Fruit fly (Drosophila melanogaster) whole organism, embryonic: ENCODE measurements around the gene CG11723.

ENCODE experiments used
- Antp ChIP-seq: fragments of 200-800 bp; sonication (Bioruptor generic); optimal IDR thresholded peaks from 3 replicates; lab custom pipeline; 2016; ENCODE audit warnings: missing biosample characterization, missing genetic modification characterization
- CG1233 ChIP-seq: fragments of 200-800 bp; sonication (Bioruptor generic); optimal IDR thresholded peaks from 4 replicates; lab custom pipeline; 2018; ENCODE audit warnings: missing biosample characterization, mild to moderate bottlenecking, missing genetic modification characterization
- CG12744 ChIP-seq: fragments of 200-800 bp; sonication (Bioruptor generic); optimal IDR thresholded peaks from 2 replicates; lab custom pipeline; 2016; ENCODE audit warnings: missing biosample characterization, missing genetic modification characterization
- CG15514 ChIP-seq: fragments of 200-800 bp; sonication (Bioruptor generic); optimal IDR thresholded peaks from 3 replicates; lab custom pipeline; 2017; ENCODE audit warnings: missing biosample characterization, missing genetic modification characterization, mild to moderate bottlenecking, moderate library complexity, missing genetic modification reagents
- CG17361 ChIP-seq: fragments of 200-800 bp; sonication (Bioruptor generic); IDR thresholded peaks from 3 replicates; pipeline ENCODE4 v1.3.6; 2022; ENCODE audit warnings: missing biosample characterization, missing genetic modification characterization
- CG18011 ChIP-seq: fragments of 200-800 bp; sonication (Bioruptor generic); optimal IDR thresholded peaks from 2 replicates; lab custom pipeline; 2017; ENCODE audit warnings: missing biosample characterization, missing genetic modification characterization, mild to moderate bottlenecking, moderate library complexity, missing genotype
- CG2120 ChIP-seq: fragments of 200-800 bp; sonication (Bioruptor generic); optimal IDR thresholded peaks from 3 replicates; lab custom pipeline; 2016; ENCODE audit warnings: missing biosample characterization, missing genetic modification characterization
- CG2875 ChIP-seq: fragments of 200-800 bp; sonication (Bioruptor generic); optimal IDR thresholded peaks from 2 replicates; lab custom pipeline; 2017; ENCODE audit warnings: missing biosample characterization, mild to moderate bottlenecking, missing genetic modification characterization, missing genetic modification reagents
- CG3065 ChIP-seq: fragments of 200-800 bp; sonication (Bioruptor generic); optimal IDR thresholded peaks from 2 replicates; lab custom pipeline; 2016; ENCODE audit warnings: missing biosample characterization, missing genetic modification characterization
- CG4360 ChIP-seq: fragments of 200-800 bp; sonication (Bioruptor generic); IDR thresholded peaks from 2 replicates; pipeline ENCODE4 v1.3.6; 2022; ENCODE audit warnings: missing biosample characterization, missing genetic modification characterization
- CG43689 ChIP-seq: fragments of 200-800 bp; sonication (Bioruptor generic); IDR thresholded peaks from 2 replicates; pipeline ENCODE4 v1.3.6; 2022; ENCODE audit warnings: missing biosample characterization, missing genetic modification characterization
- CG6254 ChIP-seq: fragments of 200-800 bp; sonication (Bioruptor generic); optimal IDR thresholded peaks from 3 replicates; lab custom pipeline; 2017; ENCODE audit warnings: mild to moderate bottlenecking, missing biosample characterization, missing genetic modification reagents, missing genetic modification characterization
- CG6689 ChIP-seq: fragments of 200-800 bp; sonication (Bioruptor generic); IDR thresholded peaks from 2 replicates; pipeline ENCODE4 v1.3.6; 2022; ENCODE audit warnings: missing biosample characterization, missing genetic modification characterization
- CG7745 ChIP-seq: fragments of 200-800 bp; sonication (Bioruptor generic); optimal IDR thresholded peaks from 2 replicates; lab custom pipeline; 2018; ENCODE audit warnings: missing biosample characterization, mild to moderate bottlenecking, missing genetic modification characterization, moderate library complexity
- CG9817 ChIP-seq: fragments of 200-800 bp; sonication (Bioruptor generic); optimal IDR thresholded peaks from 2 replicates; lab custom pipeline; 2018; ENCODE audit warnings: missing biosample characterization, mild to moderate bottlenecking, missing genetic modification characterization, moderate library complexity
- D19A ChIP-seq: fragments of 200-800 bp; optimal IDR thresholded peaks from 3 replicates; lab custom pipeline; 2019; ENCODE audit warnings: missing biosample characterization, mild to moderate bottlenecking, missing genetic modification characterization, moderate library complexity
- D19B ChIP-seq: fragments of 200-800 bp; sonication (Bioruptor generic); optimal IDR thresholded peaks from 2 replicates; lab custom pipeline; 2017; ENCODE audit warnings: missing biosample characterization, mild to moderate bottlenecking, missing genetic modification characterization
- Dll ChIP-seq: fragments of 200-800 bp; sonication (Bioruptor generic); IDR thresholded peaks from 4 replicates; pipeline ENCODE4 v1.3.6; 2022; ENCODE audit warnings: missing biosample characterization, missing genetic modification characterization; ENCODE audit not compliant: partially characterized antibody
- Dref ChIP-seq: fragments of 200-800 bp; sonication (Bioruptor generic); IDR thresholded peaks from 2 replicates; pipeline ENCODE4 v1.3.6; 2022; ENCODE audit warnings: missing biosample characterization, missing genetic modification characterization
- Ets97D ChIP-seq: fragments of 200-800 bp; sonication (Bioruptor generic); optimal IDR thresholded peaks from 3 replicates; lab custom pipeline; 2016; ENCODE audit warnings: missing biosample characterization, missing genetic modification characterization
- Hmx ChIP-seq: fragments of 200-800 bp; sonication (Bioruptor generic); optimal IDR thresholded peaks from 2 replicates; lab custom pipeline; 2016; ENCODE audit warnings: missing biosample characterization, missing genetic modification characterization
- Mad ChIP-seq: fragments of 200-800 bp; sonication (Bioruptor generic); optimal IDR thresholded peaks from 2 replicates; lab custom pipeline; 2016; ENCODE audit warnings: missing biosample characterization, missing genetic modification characterization
- Spps ChIP-seq: fragments of 200-800 bp; sonication (Bioruptor generic); optimal IDR thresholded peaks from 2 replicates; lab custom pipeline; 2018; ENCODE audit warnings: missing biosample characterization, mild to moderate bottlenecking, missing genetic modification characterization
- ara ChIP-seq: fragments of 200-800 bp; sonication (Bioruptor generic); IDR thresholded peaks from 2 replicates; pipeline ENCODE4 v1.3.6; 2022; ENCODE audit warnings: missing biosample characterization, missing genetic modification characterization
- ash1 ChIP-seq: fragments of 200-800 bp; sonication (Bioruptor generic); optimal IDR thresholded peaks from 2 replicates; lab custom pipeline; 2018; ENCODE audit warnings: missing biosample characterization, mild to moderate bottlenecking, missing genetic modification characterization
- bab2 ChIP-seq: fragments of 200-800 bp; sonication (Bioruptor generic); optimal IDR thresholded peaks from 2 replicates; lab custom pipeline; 2016; ENCODE audit warnings: missing biosample characterization, missing genetic modification characterization
- bsh ChIP-seq, 2 experiments: fragments of 200-800 bp; sonication (Bioruptor generic); optimal IDR thresholded peaks; 2 replicates each; lab custom pipeline; 2017 to 2018; ENCODE audit warnings: mild to moderate bottlenecking in 2 of 2, missing biosample characterization in 2 of 2, missing genetic modification characterization in 2 of 2, moderate library complexity in 1 of 2
- chm ChIP-seq: fragments of 200-800 bp; sonication (Bioruptor generic); IDR thresholded peaks from 2 replicates; pipeline ENCODE4 v1.3.6; 2022; ENCODE audit warnings: missing biosample characterization, missing genetic modification characterization
- esg ChIP-seq: fragments of 200-800 bp; sonication (Bioruptor generic); conservative IDR thresholded peaks from 2 replicates; pipeline ENCODE4 v1.3.6; 2022; ENCODE audit warnings: missing biosample characterization, missing genetic modification characterization
- grn ChIP-seq: fragments of 200-800 bp; sonication (Bioruptor generic); optimal IDR thresholded peaks from 3 replicates; lab custom pipeline; 2017; ENCODE audit warnings: missing biosample characterization, missing genetic modification characterization
- gt ChIP-seq: fragments of 200-800 bp; sonication (Bioruptor generic); IDR thresholded peaks from 2 replicates; pipeline ENCODE4 v1.3.6; 2022; ENCODE audit warnings: missing biosample characterization, missing genetic modification characterization
- hb ChIP-seq: fragments of 200-800 bp; sonication (Bioruptor generic); IDR thresholded peaks from 3 replicates; pipeline ENCODE4 v1.3.6; 2022; ENCODE audit warnings: missing biosample characterization, missing genetic modification characterization; ENCODE audit not compliant: partially characterized antibody
- klu ChIP-seq: fragments of 200-800 bp; sonication (Bioruptor generic); IDR thresholded peaks from 2 replicates; pipeline ENCODE4 v1.3.6; 2022; ENCODE audit warnings: missing biosample characterization, missing genetic modification characterization
- lbe ChIP-seq: fragments of 200-800 bp; sonication (Bioruptor generic); optimal IDR thresholded peaks from 2 replicates; lab custom pipeline; 2016; ENCODE audit warnings: missing biosample characterization, mild to moderate bottlenecking, missing genetic modification characterization
- phol ChIP-seq: fragments of 200-800 bp; sonication (Bioruptor generic); optimal IDR thresholded peaks from 3 replicates; lab custom pipeline; 2018; ENCODE audit warnings: missing biosample characterization, mild to moderate bottlenecking, missing genetic modification characterization, moderate library complexity
- pnt ChIP-seq: fragments of 200-800 bp; sonication (Bioruptor generic); optimal IDR thresholded peaks from 3 replicates; lab custom pipeline; 2016; ENCODE audit warnings: missing biosample characterization, missing genetic modification characterization
- psq ChIP-seq: fragments of 200-800 bp; sonication (Bioruptor generic); optimal IDR thresholded peaks from 2 replicates; lab custom pipeline; 2017; ENCODE audit warnings: missing biosample characterization, missing genetic modification characterization
- pum ChIP-seq: fragments of 200-800 bp; sonication (Bioruptor generic); optimal IDR thresholded peaks from 2 replicates; lab custom pipeline; 2016; ENCODE audit warnings: missing biosample characterization, missing genetic modification characterization
- ro ChIP-seq: fragments of 200-800 bp; sonication (Bioruptor generic); IDR thresholded peaks from 2 replicates; pipeline ENCODE4 v1.3.6; 2022; ENCODE audit warnings: missing biosample characterization, missing genetic modification characterization
- slbo ChIP-seq: fragments of 200-800 bp; sonication (Bioruptor generic); IDR thresholded peaks from 2 replicates; pipeline ENCODE4 v1.3.6; 2022; ENCODE audit warnings: missing biosample characterization, missing genetic modification characterization
- sqz ChIP-seq: fragments of 200-800 bp; sonication (Bioruptor generic); optimal IDR thresholded peaks from 3 replicates; lab custom pipeline; 2018; ENCODE audit warnings: missing biosample characterization, mild to moderate bottlenecking, missing genetic modification characterization
- tna ChIP-seq: fragments of 200-800 bp; sonication (Bioruptor generic); IDR thresholded peaks from 2 replicates; pipeline ENCODE4 v1.3.6; 2022; ENCODE audit warnings: missing biosample characterization, missing genetic modification characterization; ENCODE audit not compliant: partially characterized antibody
- ttk ChIP-seq: fragments of 200-800 bp; sonication (Bioruptor generic); IDR thresholded peaks from 2 replicates; pipeline ENCODE4 v2.1.2; 2022; ENCODE audit warnings: missing biosample characterization, missing genetic modification characterization
- unpg ChIP-seq: fragments of 200-800 bp; sonication (Bioruptor generic); optimal IDR thresholded peaks from 3 replicates; lab custom pipeline; 2018; ENCODE audit warnings: missing biosample characterization, mild to moderate bottlenecking, missing genetic modification characterization, moderate library complexity
- zfh2 ChIP-seq: fragments of 200-800 bp; sonication (Bioruptor generic); optimal IDR thresholded peaks from 2 replicates; lab custom pipeline; 2016; ENCODE audit warnings: missing biosample characterization, missing genetic modification characterization

CG11723 gene

DNA sequence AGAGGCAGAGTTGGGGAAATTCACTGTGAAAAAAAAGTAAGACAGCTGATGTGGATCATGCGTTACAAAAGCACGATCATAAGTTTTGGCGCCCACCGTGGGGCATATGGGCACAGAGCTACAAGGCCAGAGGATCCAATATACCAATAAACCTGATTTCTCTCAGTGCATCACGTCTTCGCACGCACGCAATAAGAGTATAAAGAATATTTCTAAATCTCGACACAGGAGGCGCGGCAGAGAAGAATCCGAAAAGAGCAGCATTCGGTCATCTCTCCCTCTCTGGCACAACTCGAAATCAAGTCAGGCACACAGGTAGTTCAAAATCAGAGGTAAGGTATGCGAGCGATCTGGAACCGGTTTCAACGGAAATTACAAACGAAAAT, 16.5 kb upstream of the CG11723 start (continued):
- TF ChIP-seq grn, result no peak
- TF ChIP-seq Spps (tag; lab: Kevin White, UChicago), result peak; percentile 85
- peak; percentile 89 for TF ChIP-seq unpg
- TF ChIP-seq D19A, result peak; percentile 86
- peak; percentile 92 for TF ChIP-seq pnt (GFP tag; lab: Kevin White, UChicago)
- TF ChIP-seq CG1233 (GFP tag; lab: Kevin White, UChicago), result peak; percentile 87
- peak; percentile 82 for TF ChIP-seq zfh2 (GFP tag; lab: Kevin White, UChicago)
- peak; percentile 68 for TF ChIP-seq psq (GFP tag; lab: Kevin White, UChicago)
- TF ChIP-seq CG4360 (GFP tag; lab: Robert Waterston, UW), result peak; percentile 83
- peak; percentile 70 for TF ChIP-seq ash1 (GFP tag; lab: Kevin White, UChicago)
- peak; percentile 91 for TF ChIP-seq phol
- no peak for TF ChIP-seq tna (GFP tag; lab: Robert Waterston, UW)
- peak; percentile 66 for TF ChIP-seq Ets97D
- peak; percentile 85 for TF ChIP-seq esg (GFP tag; lab: Robert Waterston, UW)
- no peak for TF ChIP-seq Dll (GFP tag; lab: Robert Waterston, UW)
- TF ChIP-seq slbo (GFP tag; lab: Robert Waterston, UW), result peak; percentile 92
- TF ChIP-seq CG43689, result peak; percentile 65
- peak; percentile 98 for TF ChIP-seq chm
- TF ChIP-seq lbe (GFP tag; lab: Kevin White, UChicago), result peak; percentile 66
- peak; percentile 91 for TF ChIP-seq ttk (GFP tag; lab: Robert Waterston, UW)
- peak; percentile 91 for TF ChIP-seq CG17361 (GFP tag; lab: Robert Waterston, UW)
- TF ChIP-seq gt (GFP tag; lab: Robert Waterston, UW), result peak; percentile 90
- peak; percentile 97 for TF ChIP-seq ara (GFP tag; lab: Robert Waterston, UW)
- TF ChIP-seq Dref (GFP tag; lab: Robert Waterston, UW), result no peak
- peak; percentile 48 for TF ChIP-seq Hmx (GFP tag; lab: Kevin White, UChicago)
- peak; percentile 94 to 96 for TF ChIP-seq bsh (GFP tag; optimal IDR thresholded peaks at IDR 0.05; lab: Kevin White, UChicago)
- TF ChIP-seq Antp, result peak; percentile 91
- peak; percentile 29 for TF ChIP-seq D19B (GFP tag; lab: Kevin White, UChicago)
- peak; percentile 92 for TF ChIP-seq CG6689
- peak; percentile 52 for TF ChIP-seq CG15514 (GFP tag; lab: Kevin White, UChicago)
- TF ChIP-seq pum, result peak; percentile 94
- peak; percentile 75 for TF ChIP-seq CG3065 (GFP tag; lab: Kevin White, UChicago)
- TF ChIP-seq klu (GFP tag; lab: Robert Waterston, UW), result peak; percentile 70
- peak; percentile 77 for TF ChIP-seq CG9817 (tag; lab: Kevin White, UChicago)
- no peak for TF ChIP-seq hb (GFP tag; lab: Robert Waterston, UW)
- TF ChIP-seq Mad (GFP tag; lab: Kevin White, UChicago), result peak; percentile 93
- peak; percentile 94 for TF ChIP-seq bab2 (GFP tag; lab: Kevin White, UChicago)
- peak; percentile 89 for TF ChIP-seq CG2875
- peak; percentile 84 for TF ChIP-seq ro (GFP tag; lab: Robert Waterston, UW)
- peak; percentile 85 for TF ChIP-seq CG6254 (GFP tag; lab: Kevin White, UChicago)
- peak; percentile 90 for TF ChIP-seq CG2120
- peak; percentile 40 for TF ChIP-seq CG18011
- peak; percentile 41 for TF ChIP-seq CG7745 (tag; lab: Kevin White, UChicago)
- TF ChIP-seq sqz (GFP tag; lab: Kevin White, UChicago), result peak; percentile 79
- TF ChIP-seq CG12744 (GFP tag; lab: Kevin White, UChicago), result peak; percentile 64
